Worm (Caenorhabditis elegans) whole organism, L2 larva: Measurements from ENCODE around the gene dcr-1.

Experiments
- aly-2 ChIP-seq: fragments of 150-350 bp; optimal IDR thresholded peaks from 2 replicates; lab custom pipeline; 2014; ENCODE audit warnings: missing biosample characterization, missing genetic modification characterization
- elt-1 ChIP-seq: fragments of 150-350 bp; optimal IDR thresholded peaks from 2 replicates; lab custom pipeline; 2014; ENCODE audit warnings: missing biosample characterization, missing genetic modification characterization
- fos-1 ChIP-seq: fragments of 150-350 bp; optimal IDR thresholded peaks from 2 replicates; lab custom pipeline; 2014; ENCODE audit warnings: missing biosample characterization, missing genetic modification characterization
- lsy-2 ChIP-seq, 2 experiments: fragments of 150-350 bp in 1 of 2; sonication (generic microtip) in 1 of 2; optimal IDR thresholded peaks; 2 replicates each; lab custom pipeline; 2014 to 2017; ENCODE audit warnings: missing biosample characterization in 2 of 2, missing genetic modification characterization in 2 of 2
- nhr-11 ChIP-seq: fragments of 150-350 bp; optimal IDR thresholded peaks from 2 replicates; lab custom pipeline; 2014; ENCODE audit warnings: missing biosample characterization, missing genetic modification characterization
- nhr-12 ChIP-seq: fragments of 150-350 bp; optimal IDR thresholded peaks from 2 replicates; lab custom pipeline; 2014; ENCODE audit warnings: missing biosample characterization, missing genetic modification characterization
- nhr-237 ChIP-seq: fragments of 150-350 bp; optimal IDR thresholded peaks from 2 replicates; lab custom pipeline; 2014; ENCODE audit warnings: missing biosample characterization, missing genetic modification characterization
- nhr-25 ChIP-seq: fragments of 150-350 bp; sonication (generic microtip); optimal IDR thresholded peaks from 3 replicates; lab custom pipeline; 2014; ENCODE audit warnings: missing biosample characterization, missing genetic modification characterization
- skn-1 ChIP-seq: sonication (generic microtip); optimal IDR thresholded peaks from 2 replicates; lab custom pipeline; 2017; ENCODE audit warnings: missing biosample characterization, missing genetic modification characterization
- unc-39 ChIP-seq: fragments of 150-350 bp; optimal IDR thresholded peaks from 2 replicates; lab custom pipeline; 2014; ENCODE audit warnings: missing biosample characterization, missing genetic modification characterization
- unc-62 ChIP-seq: fragments of 150-350 bp; optimal IDR thresholded peaks from 2 replicates; lab custom pipeline; 2014; ENCODE audit warnings: missing biosample characterization, missing genetic modification reagents, missing genetic modification characterization
- ztf-11 ChIP-seq: sonication (generic microtip); optimal IDR thresholded peaks from 2 replicates; lab custom pipeline; 2017; ENCODE audit warnings: missing biosample characterization, missing genetic modification characterization

ce11 chrIII:8111347-8111746 lies 31.3 kb upstream of the dcr-1 start:
- TF ChIP-seq nhr-11 (no peak), unc-39 (tag; lab: Kevin White, UChicago) (no peak), fos-1 (tag; lab: Kevin White, UChicago) (no peak), aly-2 (tag; lab: Kevin White, UChicago) (no peak), nhr-237 (tag; lab: Kevin White, UChicago) (no peak), ztf-11 (no peak), lsy-2 (tag; optimal IDR thresholded peaks at IDR 0.05; lab: Kevin White, UChicago) (no peak), skn-1 (tag; lab: Kevin White, UChicago) (no peak), elt-1 (tag; lab: Kevin White, UChicago) (no peak), nhr-25 (tag; lab: Kevin White, UChicago) (no peak), unc-62 (GFP tag; lab: Kevin White, UChicago) (no peak), nhr-12 (tag; lab: Kevin White, UChicago) (no peak)
